Worm (Caenorhabditis elegans) whole organism, L2 larva: Measurements from ENCODE around the gene col-78.

ENCODE experiments used
- C34F6.9 ChIP-seq: fragments of 150-350 bp; optimal IDR thresholded peaks from 2 replicates; lab custom pipeline; 2014; ENCODE audit warnings: missing biosample characterization, missing genetic modification characterization
- F13H6.1 ChIP-seq: sonication (generic microtip); optimal IDR thresholded peaks from 2 replicates; lab custom pipeline; 2016; ENCODE audit warnings: missing genetic modification characterization, missing compliant biosample characterization
- Y55F3AM.14 ChIP-seq: fragments of 200-800 bp; sonication (Bioruptor generic); optimal IDR thresholded peaks from 2 replicates; lab custom pipeline; 2018; ENCODE audit warnings: mild to moderate bottlenecking, missing genetic modification characterization, missing compliant biosample characterization
- ZK546.5 ChIP-seq: sonication (generic microtip); optimal IDR thresholded peaks from 2 replicates; lab custom pipeline; 2017; ENCODE audit warnings: missing biosample characterization, missing genetic modification characterization
- alr-1 ChIP-seq: fragments of 150-350 bp; optimal IDR thresholded peaks from 2 replicates; lab custom pipeline; 2014; ENCODE audit warnings: missing biosample characterization, missing genetic modification characterization
- aly-2 ChIP-seq: fragments of 150-350 bp; optimal IDR thresholded peaks from 2 replicates; lab custom pipeline; 2014; ENCODE audit warnings: missing biosample characterization, missing genetic modification characterization
- ama-1 ChIP-seq: fragments of 150-350 bp; optimal IDR thresholded peaks from 2 replicates; lab custom pipeline; 2018; ENCODE audit warnings: inconsistent platforms
- blmp-1 ChIP-seq: sonication (generic microtip); optimal IDR thresholded peaks from 2 replicates; lab custom pipeline; 2017; ENCODE audit warnings: missing genetic modification characterization, mild to moderate bottlenecking, missing compliant biosample characterization, antibody characterized with exemption, moderate library complexity; ENCODE audit not compliant: insufficient read depth
- ceh-82 ChIP-seq: fragments of 150-350 bp; optimal IDR thresholded peaks from 2 replicates; lab custom pipeline; 2014; ENCODE audit warnings: missing biosample characterization, missing genetic modification characterization
- crh-2 ChIP-seq: sonication (generic microtip); optimal IDR thresholded peaks from 2 replicates; lab custom pipeline; 2017; ENCODE audit warnings: missing biosample characterization, missing genetic modification characterization
- dmd-4 ChIP-seq: sonication (generic microtip); optimal IDR thresholded peaks from 2 replicates; lab custom pipeline; 2017; ENCODE audit warnings: missing biosample characterization, missing genetic modification characterization
- egl-27 ChIP-seq: sonication (generic microtip); optimal IDR thresholded peaks from 3 replicates; lab custom pipeline; 2017; ENCODE audit warnings: missing biosample characterization, missing genetic modification reagents, missing genetic modification characterization
- elt-1 ChIP-seq: fragments of 150-350 bp; optimal IDR thresholded peaks from 2 replicates; lab custom pipeline; 2014; ENCODE audit warnings: missing biosample characterization, missing genetic modification characterization
- elt-3 ChIP-seq: sonication (generic microtip); optimal IDR thresholded peaks from 2 replicates; lab custom pipeline; 2017; ENCODE audit warnings: missing biosample characterization, missing genetic modification characterization
- fos-1 ChIP-seq: fragments of 150-350 bp; optimal IDR thresholded peaks from 2 replicates; lab custom pipeline; 2014; ENCODE audit warnings: missing biosample characterization, missing genetic modification characterization
- lin-11 ChIP-seq: fragments of 150-350 bp; sonication (generic microtip); optimal IDR thresholded peaks from 2 replicates; lab custom pipeline; 2014; ENCODE audit warnings: missing biosample characterization, missing genetic modification characterization, inconsistent platforms, mixed read lengths
- lin-13 ChIP-seq: fragments of 150-350 bp; optimal IDR thresholded peaks from 2 replicates; lab custom pipeline; 2014; ENCODE audit warnings: missing biosample characterization, missing genetic modification reagents, missing genetic modification characterization
- lin-39 ChIP-seq: fragments of 150-350 bp; optimal IDR thresholded peaks from 2 replicates; lab custom pipeline; 2014; ENCODE audit warnings: missing biosample characterization, missing genetic modification reagents, missing genetic modification characterization
- lsy-2 ChIP-seq, 2 experiments: fragments of 150-350 bp in 1 of 2; sonication (generic microtip) in 1 of 2; optimal IDR thresholded peaks; 2 replicates each; lab custom pipeline; 2014 to 2017; ENCODE audit warnings: missing biosample characterization in 2 of 2, missing genetic modification characterization in 2 of 2
- mab-5 ChIP-seq: fragments of 150-350 bp; optimal IDR thresholded peaks from 2 replicates; lab custom pipeline; 2014; ENCODE audit warnings: missing biosample characterization, missing genetic modification characterization
- mbf-1 ChIP-seq: sonication (generic microtip); optimal IDR thresholded peaks from 2 replicates; lab custom pipeline; 2017; ENCODE audit warnings: missing biosample characterization, missing genetic modification characterization
- nhr-12 ChIP-seq: fragments of 150-350 bp; optimal IDR thresholded peaks from 2 replicates; lab custom pipeline; 2014; ENCODE audit warnings: missing biosample characterization, missing genetic modification characterization
- nhr-129 ChIP-seq: fragments of 150-350 bp; optimal IDR thresholded peaks from 2 replicates; lab custom pipeline; 2014; ENCODE audit warnings: missing biosample characterization, missing genetic modification characterization
- nhr-21 ChIP-seq: fragments of 150-350 bp; optimal IDR thresholded peaks from 2 replicates; lab custom pipeline; 2014; ENCODE audit warnings: missing biosample characterization, missing genetic modification characterization
- nhr-23 ChIP-seq: fragments of 150-350 bp; optimal IDR thresholded peaks from 2 replicates; lab custom pipeline; 2014; ENCODE audit warnings: missing biosample characterization, missing genetic modification reagents, missing genetic modification characterization
- nhr-25 ChIP-seq: fragments of 150-350 bp; sonication (generic microtip); optimal IDR thresholded peaks from 3 replicates; lab custom pipeline; 2014; ENCODE audit warnings: missing biosample characterization, missing genetic modification characterization
- nhr-6 ChIP-seq: fragments of 150-350 bp; optimal IDR thresholded peaks from 2 replicates; lab custom pipeline; 2014; ENCODE audit warnings: missing biosample characterization, missing genetic modification characterization
- nhr-77 ChIP-seq: fragments of 150-350 bp; optimal IDR thresholded peaks from 2 replicates; lab custom pipeline; 2014; ENCODE audit warnings: missing biosample characterization, missing genetic modification characterization
- peb-1 ChIP-seq: fragments of 150-350 bp; optimal IDR thresholded peaks from 2 replicates; lab custom pipeline; 2014; ENCODE audit warnings: missing biosample characterization, missing genetic modification characterization
- skn-1 ChIP-seq: sonication (generic microtip); optimal IDR thresholded peaks from 2 replicates; lab custom pipeline; 2017; ENCODE audit warnings: missing biosample characterization, missing genetic modification characterization
- sma-3 ChIP-seq: sonication (generic microtip); optimal IDR thresholded peaks from 2 replicates; lab custom pipeline; 2016; ENCODE audit warnings: missing genetic modification reagents, missing genetic modification characterization, missing compliant biosample characterization
- sma-9 ChIP-seq, 2 experiments: fragments of 150-350 bp in 1 of 2; sonication (generic microtip) in 1 of 2; optimal IDR thresholded peaks; 2 replicates each; lab custom pipeline; 2014 to 2016; ENCODE audit warnings: missing genetic modification characterization in 2 of 2, mild to moderate bottlenecking in 1 of 2, missing biosample characterization in 1 of 2, missing compliant biosample characterization in 1 of 2, missing genetic modification reagents in 1 of 2, moderate library complexity in 1 of 2
- snpc-4 ChIP-seq: fragments of 150-350 bp; optimal IDR thresholded peaks from 2 replicates; lab custom pipeline; 2014; ENCODE audit warnings: missing biosample characterization, missing genetic modification characterization
- unc-39 ChIP-seq: fragments of 150-350 bp; optimal IDR thresholded peaks from 2 replicates; lab custom pipeline; 2014; ENCODE audit warnings: missing biosample characterization, missing genetic modification characterization
- unc-55 ChIP-seq: fragments of 150-350 bp; sonication (generic microtip); optimal IDR thresholded peaks from 3 replicates; lab custom pipeline; 2014; ENCODE audit warnings: missing biosample characterization, missing genetic modification reagents, missing genetic modification characterization
- unc-62 ChIP-seq: fragments of 150-350 bp; optimal IDR thresholded peaks from 2 replicates; lab custom pipeline; 2014; ENCODE audit warnings: missing biosample characterization, missing genetic modification reagents, missing genetic modification characterization
- zag-1 ChIP-seq: fragments of 150-350 bp; optimal IDR thresholded peaks from 2 replicates; lab custom pipeline; 2014; ENCODE audit warnings: missing biosample characterization, missing genetic modification characterization
- ztf-1 ChIP-seq: fragments of 200-800 bp; sonication (Bioruptor generic); conservative IDR thresholded peaks from 2 replicates; pipeline ENCODE4 v1.3.6; 2022; ENCODE audit warnings: missing genetic modification characterization, missing compliant biosample characterization
- ztf-11 ChIP-seq: sonication (generic microtip); optimal IDR thresholded peaks from 2 replicates; lab custom pipeline; 2017; ENCODE audit warnings: missing biosample characterization, missing genetic modification characterization
- ztf-4 ChIP-seq: fragments of 150-350 bp; optimal IDR thresholded peaks from 2 replicates; lab custom pipeline; 2014; ENCODE audit warnings: missing biosample characterization, missing genetic modification characterization

col-78 gene

ce11 chrII:9120813-9121554, 31.3 kb upstream of the col-78 start:
- peak; percentile 25 for TF ChIP-seq ztf-4
- peak in 1 of 2 experiments; percentile 6 for TF ChIP-seq lsy-2 (tag; optimal IDR thresholded peaks at IDR 0.05; lab: Kevin White, UChicago)
- no peak for TF ChIP-seq C34F6.9 (tag; lab: Kevin White, UChicago)
- TF ChIP-seq sma-9 (GFP tag; optimal IDR thresholded peaks at IDR 0.05; lab: Kevin White, UChicago) = peak; percentile 42
- TF ChIP-seq sma-9 (tag; optimal IDR thresholded peaks at IDR 0.05; lab: Kevin White, UChicago) = no peak

- TF ChIP-seq mbf-1 (tag; lab: Kevin White, UChicago) = no peak
- peak; percentile 51 for TF ChIP-seq sma-3 (GFP tag; lab: Kevin White, UChicago)
- peak; percentile 50 for TF ChIP-seq fos-1 (tag; lab: Kevin White, UChicago)
These were observed 28.0 kb upstream of the col-78 start for ce11 chrII:9124353-9124752.

- TF ChIP-seq fos-1 (tag; lab: Kevin White, UChicago) (peak; percentile 48), egl-27 (tag; lab: Kevin White, UChicago) (no peak), mbf-1 (tag; lab: Kevin White, UChicago) (no peak), elt-1 (tag; lab: Kevin White, UChicago) (no peak), Y55F3AM.14 (GFP tag; lab: Kevin White, UChicago) (no peak)
- TF ChIP-seq, all 48 proteins: peak for 1
These were observed 27.3 kb upstream of the col-78 start for ce11 chrII:9125007-9125406.

ce11 chrII:9126965-9127364, 25.4 kb upstream of the col-78 start:
- TF ChIP-seq fos-1 (tag; lab: Kevin White, UChicago) (peak; percentile 96), crh-2 (no peak), nhr-23 (tag; lab: Kevin White, UChicago) (no peak), nhr-129 (tag; lab: Kevin White, UChicago) (no peak), peb-1 (no peak), ztf-1 (GFP tag; lab: Robert Waterston, UW) (no peak), blmp-1 (tag; lab: Kevin White, UChicago) (peak; percentile 16), elt-3 (tag; lab: Kevin White, UChicago) (no peak)
- TF ChIP-seq, all 48 proteins: peak for 2

ce11 chrII:9127379-9127778, 25.0 kb upstream of the col-78 start:
- TF ChIP-seq peb-1 = no peak
- no peak for TF ChIP-seq ZK546.5 (tag; lab: Kevin White, UChicago)
- TF ChIP-seq ama-1 (lab: Kevin White, UChicago) = peak; percentile 70
- TF ChIP-seq unc-39 (tag; lab: Kevin White, UChicago) = no peak
- no peak for TF ChIP-seq ceh-82 (tag; lab: Kevin White, UChicago)
- TF ChIP-seq C34F6.9 (tag; lab: Kevin White, UChicago) = no peak

- TF ChIP-seq lin-11 (tag; lab: Kevin White, UChicago) = no peak
- no peak for TF ChIP-seq snpc-4 (tag; lab: Kevin White, UChicago)
- no peak for TF ChIP-seq unc-55 (GFP tag; lab: Kevin White, UChicago)
- TF ChIP-seq zag-1 (tag; lab: Kevin White, UChicago) = no peak
- no peak for TF ChIP-seq lin-39 (tag; lab: Kevin White, UChicago)
- no peak for TF ChIP-seq lin-13 (GFP tag; lab: Kevin White, UChicago)
- no peak for TF ChIP-seq ZK546.5 (tag; lab: Kevin White, UChicago)
- peak; percentile 93 for TF ChIP-seq fos-1 (tag; lab: Kevin White, UChicago)
- TF ChIP-seq nhr-77 (tag; lab: Kevin White, UChicago) = no peak
- no peak for TF ChIP-seq unc-39 (tag; lab: Kevin White, UChicago)
- no peak for TF ChIP-seq F13H6.1 (tag; lab: Kevin White, UChicago)
- peak; percentile 83 for TF ChIP-seq nhr-21
- peak; percentile 61 for TF ChIP-seq ama-1 (lab: Kevin White, UChicago)
- no peak for TF ChIP-seq ztf-11 (tag; lab: Kevin White, UChicago)
- no peak for TF ChIP-seq ceh-82 (tag; lab: Kevin White, UChicago)
- TF ChIP-seq ztf-1 (GFP tag; lab: Robert Waterston, UW) = no peak
- TF ChIP-seq skn-1 = no peak
- TF ChIP-seq nhr-12 (tag; lab: Kevin White, UChicago) = no peak
- TF ChIP-seq nhr-25 (tag; lab: Kevin White, UChicago) = peak; percentile 62
- no peak for TF ChIP-seq alr-1 (tag; lab: Kevin White, UChicago)
- no peak for TF ChIP-seq nhr-6 (tag; lab: Kevin White, UChicago)
- no peak for TF ChIP-seq mab-5 (tag; lab: Kevin White, UChicago)
- no peak for TF ChIP-seq aly-2 (tag; lab: Kevin White, UChicago)
- no peak for TF ChIP-seq unc-62 (GFP tag; lab: Kevin White, UChicago)
- TF ChIP-seq crh-2 = peak; percentile 69
- TF ChIP-seq egl-27 (tag; lab: Kevin White, UChicago) = peak; percentile 63
- TF ChIP-seq lsy-2 (tag; optimal IDR thresholded peaks at IDR 0.05; lab: Kevin White, UChicago) = peak in 1 of 2 experiments; percentile 47
- peak; percentile 72 for TF ChIP-seq C34F6.9 (tag; lab: Kevin White, UChicago)
- no peak for TF ChIP-seq dmd-4 (tag; lab: Kevin White, UChicago)
- peak; percentile 40 for TF ChIP-seq nhr-129 (tag; lab: Kevin White, UChicago)
- TF ChIP-seq peb-1 = no peak
These were observed 24.2 kb upstream of the col-78 start for ce11 chrII:9128132-9128531.
